Worm (Caenorhabditis elegans) whole organism, L2 larva: ENCODE measurements around the gene T21D9.2.
A peak's percentile ranks its signal among the peaks of the same experiment; 100 is the strongest.

Experiments used
- C34F6.9 ChIP-seq: fragments of 150-350 bp; optimal IDR thresholded peaks from 2 replicates; lab custom pipeline; 2014; ENCODE audit warnings: missing biosample characterization, missing genetic modification characterization
- F13H6.1 ChIP-seq: sonication (generic microtip); optimal IDR thresholded peaks from 2 replicates; lab custom pipeline; 2016; ENCODE audit warnings: missing genetic modification characterization, missing compliant biosample characterization
- R02D3.7 ChIP-seq: fragments of 150-350 bp; optimal IDR thresholded peaks from 2 replicates; lab custom pipeline; 2014; ENCODE audit warnings: missing biosample characterization, missing genetic modification characterization
- ZK546.5 ChIP-seq: sonication (generic microtip); optimal IDR thresholded peaks from 2 replicates; lab custom pipeline; 2017; ENCODE audit warnings: missing biosample characterization, missing genetic modification characterization
- alr-1 ChIP-seq: fragments of 150-350 bp; optimal IDR thresholded peaks from 2 replicates; lab custom pipeline; 2014; ENCODE audit warnings: missing biosample characterization, missing genetic modification characterization
- ama-1 ChIP-seq: fragments of 150-350 bp; optimal IDR thresholded peaks from 2 replicates; lab custom pipeline; 2018; ENCODE audit warnings: inconsistent platforms
- blmp-1 ChIP-seq: sonication (generic microtip); optimal IDR thresholded peaks from 2 replicates; lab custom pipeline; 2017; ENCODE audit warnings: missing genetic modification characterization, mild to moderate bottlenecking, missing compliant biosample characterization, antibody characterized with exemption, moderate library complexity; ENCODE audit not compliant: insufficient read depth
- ceh-16 ChIP-seq: fragments of 150-350 bp; optimal IDR thresholded peaks from 2 replicates; lab custom pipeline; 2014; ENCODE audit warnings: missing biosample characterization, missing genetic modification characterization
- ceh-82 ChIP-seq: fragments of 150-350 bp; optimal IDR thresholded peaks from 2 replicates; lab custom pipeline; 2014; ENCODE audit warnings: missing biosample characterization, missing genetic modification characterization
- crh-2 ChIP-seq: sonication (generic microtip); optimal IDR thresholded peaks from 2 replicates; lab custom pipeline; 2017; ENCODE audit warnings: missing biosample characterization, missing genetic modification characterization
- dmd-4 ChIP-seq: sonication (generic microtip); optimal IDR thresholded peaks from 2 replicates; lab custom pipeline; 2017; ENCODE audit warnings: missing biosample characterization, missing genetic modification characterization
- egl-27 ChIP-seq: sonication (generic microtip); optimal IDR thresholded peaks from 3 replicates; lab custom pipeline; 2017; ENCODE audit warnings: missing biosample characterization, missing genetic modification reagents, missing genetic modification characterization
- elt-1 ChIP-seq: fragments of 150-350 bp; optimal IDR thresholded peaks from 2 replicates; lab custom pipeline; 2014; ENCODE audit warnings: missing biosample characterization, missing genetic modification characterization
- elt-3 ChIP-seq: sonication (generic microtip); optimal IDR thresholded peaks from 2 replicates; lab custom pipeline; 2017; ENCODE audit warnings: missing biosample characterization, missing genetic modification characterization
- fos-1 ChIP-seq: fragments of 150-350 bp; optimal IDR thresholded peaks from 2 replicates; lab custom pipeline; 2014; ENCODE audit warnings: missing biosample characterization, missing genetic modification characterization
- gmeb-1 ChIP-seq: fragments of 150-350 bp; optimal IDR thresholded peaks from 2 replicates; lab custom pipeline; 2014; ENCODE audit warnings: missing biosample characterization, missing genetic modification characterization
- lsy-2 ChIP-seq, 2 experiments: fragments of 150-350 bp in 1 of 2; sonication (generic microtip) in 1 of 2; optimal IDR thresholded peaks; 2 replicates each; lab custom pipeline; 2014 to 2017; ENCODE audit warnings: missing biosample characterization in 2 of 2, missing genetic modification characterization in 2 of 2
- mbf-1 ChIP-seq: sonication (generic microtip); optimal IDR thresholded peaks from 2 replicates; lab custom pipeline; 2017; ENCODE audit warnings: missing biosample characterization, missing genetic modification characterization
- nhr-10 ChIP-seq: sonication (generic microtip); optimal IDR thresholded peaks from 2 replicates; lab custom pipeline; 2017; ENCODE audit warnings: missing biosample characterization, missing genetic modification characterization
- nhr-11 ChIP-seq: fragments of 150-350 bp; optimal IDR thresholded peaks from 2 replicates; lab custom pipeline; 2014; ENCODE audit warnings: missing biosample characterization, missing genetic modification characterization
- nhr-12 ChIP-seq: fragments of 150-350 bp; optimal IDR thresholded peaks from 2 replicates; lab custom pipeline; 2014; ENCODE audit warnings: missing biosample characterization, missing genetic modification characterization
- nhr-129 ChIP-seq: fragments of 150-350 bp; optimal IDR thresholded peaks from 2 replicates; lab custom pipeline; 2014; ENCODE audit warnings: missing biosample characterization, missing genetic modification characterization
- nhr-21 ChIP-seq: fragments of 150-350 bp; optimal IDR thresholded peaks from 2 replicates; lab custom pipeline; 2014; ENCODE audit warnings: missing biosample characterization, missing genetic modification characterization
- nhr-23 ChIP-seq: fragments of 150-350 bp; optimal IDR thresholded peaks from 2 replicates; lab custom pipeline; 2014; ENCODE audit warnings: missing biosample characterization, missing genetic modification reagents, missing genetic modification characterization
- nhr-25 ChIP-seq: fragments of 150-350 bp; sonication (generic microtip); optimal IDR thresholded peaks from 3 replicates; lab custom pipeline; 2014; ENCODE audit warnings: missing biosample characterization, missing genetic modification characterization
- nhr-6 ChIP-seq: fragments of 150-350 bp; optimal IDR thresholded peaks from 2 replicates; lab custom pipeline; 2014; ENCODE audit warnings: missing biosample characterization, missing genetic modification characterization
- peb-1 ChIP-seq: fragments of 150-350 bp; optimal IDR thresholded peaks from 2 replicates; lab custom pipeline; 2014; ENCODE audit warnings: missing biosample characterization, missing genetic modification characterization
- sem-4 ChIP-seq: fragments of 150-350 bp; optimal IDR thresholded peaks from 2 replicates; lab custom pipeline; 2014; ENCODE audit warnings: missing biosample characterization, missing genetic modification reagents, missing genetic modification characterization
- skn-1 ChIP-seq: sonication (generic microtip); optimal IDR thresholded peaks from 2 replicates; lab custom pipeline; 2017; ENCODE audit warnings: missing biosample characterization, missing genetic modification characterization
- sma-3 ChIP-seq: sonication (generic microtip); optimal IDR thresholded peaks from 2 replicates; lab custom pipeline; 2016; ENCODE audit warnings: missing genetic modification reagents, missing genetic modification characterization, missing compliant biosample characterization
- sma-9 ChIP-seq, 2 experiments: fragments of 150-350 bp in 1 of 2; sonication (generic microtip) in 1 of 2; optimal IDR thresholded peaks; 2 replicates each; lab custom pipeline; 2014 to 2016; ENCODE audit warnings: missing genetic modification characterization in 2 of 2, mild to moderate bottlenecking in 1 of 2, missing biosample characterization in 1 of 2, missing compliant biosample characterization in 1 of 2, missing genetic modification reagents in 1 of 2, moderate library complexity in 1 of 2
- snpc-4 ChIP-seq: fragments of 150-350 bp; optimal IDR thresholded peaks from 2 replicates; lab custom pipeline; 2014; ENCODE audit warnings: missing biosample characterization, missing genetic modification characterization
- unc-55 ChIP-seq: fragments of 150-350 bp; sonication (generic microtip); optimal IDR thresholded peaks from 3 replicates; lab custom pipeline; 2014; ENCODE audit warnings: missing biosample characterization, missing genetic modification reagents, missing genetic modification characterization
- unc-62 ChIP-seq: fragments of 150-350 bp; optimal IDR thresholded peaks from 2 replicates; lab custom pipeline; 2014; ENCODE audit warnings: missing biosample characterization, missing genetic modification reagents, missing genetic modification characterization
- zag-1 ChIP-seq: fragments of 150-350 bp; optimal IDR thresholded peaks from 2 replicates; lab custom pipeline; 2014; ENCODE audit warnings: missing biosample characterization, missing genetic modification characterization
- ztf-1 ChIP-seq: fragments of 200-800 bp; sonication (Bioruptor generic); conservative IDR thresholded peaks from 2 replicates; pipeline ENCODE4 v1.3.6; 2022; ENCODE audit warnings: missing genetic modification characterization, missing compliant biosample characterization
- ztf-4 ChIP-seq: fragments of 150-350 bp; optimal IDR thresholded peaks from 2 replicates; lab custom pipeline; 2014; ENCODE audit warnings: missing biosample characterization, missing genetic modification characterization

The T21D9.2 gene

ce11 chrX:2096804-2097203, at the start of gene T21D9.2:
T21D9.2 (minus strand) TSS chrX:2096904.
- TF ChIP-seq peb-1 (tag; lab: Kevin White, UChicago): no peak
- TF ChIP-seq egl-27: no peak
- no peak for TF ChIP-seq fos-1 (tag; lab: Kevin White, UChicago)
- no peak for TF ChIP-seq ZK546.5 (tag; lab: Kevin White, UChicago)
- TF ChIP-seq nhr-23 (tag; lab: Kevin White, UChicago): no peak
- no peak for TF ChIP-seq elt-3 (tag; lab: Kevin White, UChicago)
- TF ChIP-seq ceh-82 (tag; lab: Kevin White, UChicago): no peak
- no peak for TF ChIP-seq zag-1 (tag; lab: Kevin White, UChicago)
- no peak for TF ChIP-seq crh-2 (tag; lab: Kevin White, UChicago)
- no peak for TF ChIP-seq skn-1 (tag; lab: Kevin White, UChicago)
- TF ChIP-seq mbf-1 (tag; lab: Kevin White, UChicago): no peak
- no peak for TF ChIP-seq nhr-129 (tag; lab: Kevin White, UChicago)
- TF ChIP-seq nhr-25 (tag; lab: Kevin White, UChicago): no peak

DNA sequence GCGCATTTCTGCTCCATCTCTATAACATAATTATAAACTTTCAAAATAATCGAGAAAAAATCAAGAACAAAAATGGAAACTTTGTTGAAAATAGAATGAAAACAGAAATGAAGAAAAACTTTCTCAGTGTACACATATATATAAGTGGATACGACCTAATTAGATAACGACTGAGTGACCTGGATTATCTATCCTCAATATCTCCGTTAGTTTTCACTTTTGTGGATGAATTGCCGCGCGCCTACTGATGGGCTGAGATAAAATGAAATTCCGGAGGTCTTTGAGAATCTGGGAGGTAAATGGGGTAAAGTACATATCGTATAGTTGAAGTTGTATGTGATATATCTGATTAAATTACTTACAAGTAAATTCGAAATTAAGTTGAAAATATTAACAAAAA, 48.9 kb upstream of the T21D9.2 start, which contains the start of gene dpy-3:
Gene dpy-3 (minus strand): TSS at position 19 of the 400 bp plus-strand sequence.
- TF ChIP-seq mbf-1 (tag; lab: Kevin White, UChicago) (no peak), ZK546.5 (tag; lab: Kevin White, UChicago) (no peak), dmd-4 (tag; lab: Kevin White, UChicago) (no peak), unc-62 (GFP tag; lab: Kevin White, UChicago) (no peak), ama-1 (lab: Kevin White, UChicago) (no peak), fos-1 (tag; lab: Kevin White, UChicago) (no peak), nhr-6 (no peak), nhr-25 (tag; lab: Kevin White, UChicago) (peak; percentile 16), ztf-1 (GFP tag; lab: Robert Waterston, UW) (no peak), ztf-4 (no peak), R02D3.7 (tag; lab: Kevin White, UChicago) (no peak), lsy-2 (tag; optimal IDR thresholded peaks at IDR 0.05; lab: Kevin White, UChicago) (no peak), blmp-1 (peak; percentile 64), ceh-82 (tag; lab: Kevin White, UChicago) (no peak), sma-9 (GFP tag; optimal IDR thresholded peaks at IDR 0.05; lab: Kevin White, UChicago) (peak; percentile 23), sma-9 (tag; optimal IDR thresholded peaks at IDR 0.05; lab: Kevin White, UChicago) (no peak), F13H6.1 (tag; lab: Kevin White, UChicago) (no peak), nhr-12 (no peak), ceh-16 (tag; lab: Kevin White, UChicago) (peak; percentile 60), snpc-4 (no peak), elt-1 (tag; lab: Kevin White, UChicago) (no peak), nhr-11 (tag; lab: Kevin White, UChicago) (no peak), nhr-21 (tag; lab: Kevin White, UChicago) (peak; percentile 9)

DNA sequence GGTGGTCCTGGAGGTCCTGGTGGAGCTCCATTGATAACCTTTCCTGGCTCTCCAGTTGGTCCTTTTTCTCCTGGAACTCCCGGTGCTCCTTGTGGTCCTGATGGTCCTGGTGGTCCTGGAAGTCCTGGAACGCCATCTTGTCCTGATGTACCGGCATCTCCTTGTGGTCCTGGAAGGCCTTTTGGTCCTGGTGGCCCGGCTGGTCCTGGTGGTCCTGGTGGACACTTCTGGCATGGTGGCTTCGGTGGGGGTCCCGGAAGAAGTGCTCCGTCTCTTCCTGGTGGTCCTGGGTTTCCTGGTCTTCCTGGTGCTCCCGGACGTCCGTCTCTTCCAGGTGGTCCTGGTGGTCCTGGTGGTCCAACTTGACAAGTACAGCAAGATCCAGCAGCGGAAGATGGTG, 48.2 kb upstream of the T21D9.2 start:
- TF ChIP-seq fos-1 (tag; lab: Kevin White, UChicago) (no peak), elt-1 (tag; lab: Kevin White, UChicago) (no peak), sma-3 (no peak), ztf-1 (GFP tag; lab: Robert Waterston, UW) (no peak), ceh-82 (tag; lab: Kevin White, UChicago) (no peak), ama-1 (lab: Kevin White, UChicago) (no peak), unc-55 (GFP tag; lab: Kevin White, UChicago) (no peak), sem-4 (tag; lab: Kevin White, UChicago) (no peak)

- TF ChIP-seq C34F6.9 (tag; lab: Kevin White, UChicago) (peak; percentile 1), snpc-4 (no peak), nhr-21 (tag; lab: Kevin White, UChicago) (peak; percentile 63), ceh-16 (tag; lab: Kevin White, UChicago) (no peak), lsy-2 (tag; optimal IDR thresholded peaks at IDR 0.05; lab: Kevin White, UChicago) (peak in 1 of 2 experiments; percentile 32)
Observed at ce11 chrX:2144236-2144635, 47.5 kb upstream of the T21D9.2 start.

ce11 chrX:2140610-2141009, 43.9 kb upstream of the T21D9.2 start:
- TF ChIP-seq nhr-11 (tag; lab: Kevin White, UChicago): no peak
- no peak for TF ChIP-seq gmeb-1 (tag; lab: Kevin White, UChicago)
- TF ChIP-seq fos-1 (tag; lab: Kevin White, UChicago): no peak
- peak; percentile 45 for TF ChIP-seq unc-55 (GFP tag; lab: Kevin White, UChicago)
- peak; percentile 16 for TF ChIP-seq C34F6.9 (tag; lab: Kevin White, UChicago)
- TF ChIP-seq nhr-12: no peak
- no peak for TF ChIP-seq ztf-1 (GFP tag; lab: Robert Waterston, UW)
- no peak for TF ChIP-seq sma-3
- no peak for TF ChIP-seq ztf-4
- TF ChIP-seq sem-4 (tag; lab: Kevin White, UChicago): no peak
- peak; percentile 25 for TF ChIP-seq nhr-129 (tag; lab: Kevin White, UChicago)
- no peak for TF ChIP-seq alr-1 (tag; lab: Kevin White, UChicago)
- no peak for TF ChIP-seq nhr-10 (tag; lab: Kevin White, UChicago)
- peak; percentile 9 for TF ChIP-seq sma-9 (GFP tag; optimal IDR thresholded peaks at IDR 0.05; lab: Kevin White, UChicago)
- TF ChIP-seq sma-9 (tag; optimal IDR thresholded peaks at IDR 0.05; lab: Kevin White, UChicago): no peak
- TF ChIP-seq ZK546.5 (tag; lab: Kevin White, UChicago): no peak
